Worm (Caenorhabditis elegans): ENCODE results near the gene C50C3.5.

C50C3.5 gene

ce11 chrIII:8161238-8161637 lies 17.8 kb upstream of the C50C3.5 start, which contains the start of gene inpp-5K:
Gene inpp-5K, minus strand, starts transcription at chrIII:8161338.
- no peak for TF ChIP-seq him-1 (tag; optimal IDR thresholded peaks at IDR 0.05)
- TF ChIP-seq dao-5 (tag; optimal IDR thresholded peaks at IDR 0.05) = no peak
- TF ChIP-seq W03F9.2 (tag; optimal IDR thresholded peaks at IDR 0.05) = no peak

ce11 chrIII:8163283-8163682 lies 15.7 kb upstream of the C50C3.5 start, which contains the start of gene bath-42:
Gene bath-42, minus strand, starts transcription at chrIII:8163383.
- TF ChIP-seq him-1 (tag; optimal IDR thresholded peaks at IDR 0.05) (no peak), W03F9.2 (tag; optimal IDR thresholded peaks at IDR 0.05) (no peak), dao-5 (tag; optimal IDR thresholded peaks at IDR 0.05) (no peak)

ce11 chrIII:8163788-8164423 lies 15.1 kb upstream of the C50C3.5 start, which contains the start of gene prp-8:
Gene prp-8, plus strand, starts transcription at chrIII:8164373.
- peak; percentile 45 for TF ChIP-seq him-1 (tag; optimal IDR thresholded peaks at IDR 0.05)
- peak; percentile 92 for TF ChIP-seq W03F9.2 (tag; optimal IDR thresholded peaks at IDR 0.05)
- no peak for TF ChIP-seq dao-5 (tag; optimal IDR thresholded peaks at IDR 0.05)

ce11 chrIII:8164771-8165170 lies 14.3 kb upstream of the C50C3.5 start:
- TF ChIP-seq him-1 (tag; optimal IDR thresholded peaks at IDR 0.05) (no peak), W03F9.2 (tag; optimal IDR thresholded peaks at IDR 0.05) (no peak), dao-5 (tag; optimal IDR thresholded peaks at IDR 0.05) (no peak)

- TF ChIP-seq him-1 (tag; optimal IDR thresholded peaks at IDR 0.05) (no peak), dao-5 (tag; optimal IDR thresholded peaks at IDR 0.05) (no peak), W03F9.2 (tag; optimal IDR thresholded peaks at IDR 0.05) (no peak)
Measured at ce11 chrIII:8172609-8173133, 6.4 kb upstream of the C50C3.5 start.

- TF ChIP-seq him-1 (tag; optimal IDR thresholded peaks at IDR 0.05) (no peak), W03F9.2 (tag; optimal IDR thresholded peaks at IDR 0.05) (no peak), dao-5 (tag; optimal IDR thresholded peaks at IDR 0.05) (no peak)
Measured at ce11 chrIII:8175263-8175662, 3.8 kb upstream of the C50C3.5 start.

- no peak for TF ChIP-seq dao-5 (tag; optimal IDR thresholded peaks at IDR 0.05)
- TF ChIP-seq W03F9.2 (tag; optimal IDR thresholded peaks at IDR 0.05) = no peak
- no peak for TF ChIP-seq him-1 (tag; optimal IDR thresholded peaks at IDR 0.05)
Measured at ce11 chrIII:8176265-8176664, 2.8 kb upstream of the C50C3.5 start, which contains the start of gene C50C3.12. Gene C50C3.12, plus strand, starts transcription at chrIII:8176565.

- TF ChIP-seq W03F9.2 (tag; optimal IDR thresholded peaks at IDR 0.05) (no peak), dao-5 (tag; optimal IDR thresholded peaks at IDR 0.05) (no peak), him-1 (tag; optimal IDR thresholded peaks at IDR 0.05) (no peak)
Measured at ce11 chrIII:8181581-8181980, 2.6 kb downstream of the C50C3.5 start, which contains the start of gene spc-2. Gene spc-2, plus strand, starts transcription at chrIII:8181881.

ce11 chrIII:8182573-8182972 lies 3.5 kb downstream of the C50C3.5 start:
- TF ChIP-seq him-1 (tag; optimal IDR thresholded peaks at IDR 0.05) = no peak
- no peak for TF ChIP-seq W03F9.2 (tag; optimal IDR thresholded peaks at IDR 0.05)
- no peak for TF ChIP-seq dao-5 (tag; optimal IDR thresholded peaks at IDR 0.05)

ce11 chrIII:8185130-8185529 lies 6.1 kb downstream of the C50C3.5 start:
- no peak for TF ChIP-seq him-1 (tag; optimal IDR thresholded peaks at IDR 0.05)
- no peak for TF ChIP-seq dao-5 (tag; optimal IDR thresholded peaks at IDR 0.05)
- TF ChIP-seq W03F9.2 (tag; optimal IDR thresholded peaks at IDR 0.05) = no peak

ce11 chrIII:8190505-8190904 lies 11.5 kb downstream of the C50C3.5 start, which contains the start of gene C50C3.19:
Gene C50C3.19, plus strand, starts transcription at chrIII:8190805.
- no peak for TF ChIP-seq dao-5 (tag; optimal IDR thresholded peaks at IDR 0.05)
- no peak for TF ChIP-seq W03F9.2 (tag; optimal IDR thresholded peaks at IDR 0.05)
- TF ChIP-seq him-1 (tag; optimal IDR thresholded peaks at IDR 0.05) = no peak

ce11 chrIII:8191695-8192094 lies 12.7 kb downstream of the C50C3.5 start, which contains the start of gene C50C3.1:
Gene C50C3.1, plus strand, starts transcription at chrIII:8191995.
- TF ChIP-seq him-1 (tag; optimal IDR thresholded peaks at IDR 0.05) (no peak), dao-5 (tag; optimal IDR thresholded peaks at IDR 0.05) (no peak), W03F9.2 (tag; optimal IDR thresholded peaks at IDR 0.05) (no peak)

ce11 chrIII:8199060-8199459 lies 20.0 kb downstream of the C50C3.5 start:
- no peak for TF ChIP-seq him-1 (tag; optimal IDR thresholded peaks at IDR 0.05)
- no peak for TF ChIP-seq dao-5 (tag; optimal IDR thresholded peaks at IDR 0.05)
- TF ChIP-seq W03F9.2 (tag; optimal IDR thresholded peaks at IDR 0.05) = no peak

- TF ChIP-seq dao-5 (tag; optimal IDR thresholded peaks at IDR 0.05) = no peak
- TF ChIP-seq W03F9.2 (tag; optimal IDR thresholded peaks at IDR 0.05) = no peak
- TF ChIP-seq him-1 (tag; optimal IDR thresholded peaks at IDR 0.05) = no peak
Measured at ce11 chrIII:8201117-8201516, 22.1 kb downstream of the C50C3.5 start, which contains the start of gene unc-36. Gene unc-36, minus strand, starts transcription at chrIII:8201217.

All from whole organism, L4/young adult.